Fruit fly (Drosophila melanogaster) Kc167 (cell line): ENCODE measurements around the gene CG33490.

Experiments used
- Sin3A ChIP-seq: fragments of >200 bp; optimal IDR thresholded peaks from 2 replicates; lab custom pipeline; 2018; ENCODE audit warnings: missing external identifiers
- h ChIP-seq: fragments of >200 bp; optimal IDR thresholded peaks from 3 replicates; lab custom pipeline; 2018; ENCODE audit warnings: missing external identifiers
- ttk ChIP-seq: sonication (Bioruptor generic); optimal IDR thresholded peaks from 2 replicates; lab custom pipeline; 2017; ENCODE audit warnings: missing external identifiers

DNA sequence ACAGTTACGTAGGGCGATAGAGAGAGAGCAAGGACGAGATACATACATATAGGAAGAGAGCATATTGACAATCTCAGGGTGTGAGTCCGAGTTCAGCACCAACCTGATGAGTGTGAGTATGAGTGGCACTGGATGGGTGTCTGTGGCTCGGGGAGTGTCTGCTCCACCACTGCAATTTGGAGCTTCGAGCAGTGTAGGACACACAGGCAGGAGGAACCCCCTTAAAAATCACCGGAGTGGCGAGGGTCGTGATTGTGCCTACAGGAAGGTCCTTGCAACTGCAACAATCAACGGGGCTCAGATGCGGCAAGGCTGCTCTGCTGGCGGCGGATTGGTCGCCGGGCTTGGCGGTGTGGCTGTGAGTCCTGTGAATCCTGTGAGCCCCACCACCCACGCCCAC lies 17.3 kb upstream of the CG33490 start:
- TF ChIP-seq h (lab: Kevin White, UChicago) (no peak), Sin3A (no peak), ttk (no peak)
